Worm (Caenorhabditis elegans): Measurements from ENCODE around the gene F10E9.5.
A peak's percentile ranks its signal among the peaks of the same experiment; 100 is the strongest.

DNA sequence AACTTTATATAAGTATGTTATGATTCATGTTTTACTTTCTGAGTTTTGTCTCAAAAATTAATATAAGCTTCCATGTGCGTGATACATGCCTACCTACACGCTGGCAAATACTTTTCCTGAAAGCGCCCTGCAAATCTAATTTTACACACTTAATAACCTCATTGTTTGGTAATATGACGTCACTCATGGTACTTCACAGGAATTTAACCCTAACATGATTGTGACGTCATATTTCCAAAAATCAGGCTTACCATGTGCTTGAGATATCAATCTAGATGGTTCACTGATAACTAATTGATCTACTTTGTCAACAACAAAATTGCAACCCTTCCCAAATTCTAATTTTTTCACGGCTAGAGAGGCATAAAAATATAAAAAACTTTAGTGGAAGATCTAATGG lies 4.0 kb upstream of the F10E9.5 start:
- no peak for TF ChIP-seq unc-62 (GFP tag; optimal IDR thresholded peaks at IDR 0.05)
- TF ChIP-seq nhr-76 (tag; optimal IDR thresholded peaks at IDR 0.05) = no peak
- no peak for TF ChIP-seq nhr-28 (tag; optimal IDR thresholded peaks at IDR 0.05)
- no peak for TF ChIP-seq lin-13 (tag; optimal IDR thresholded peaks at IDR 0.05)
- TF ChIP-seq pha-4 (tag; optimal IDR thresholded peaks at IDR 0.05) = no peak
- no peak for TF ChIP-seq bed-3 (GFP tag; optimal IDR thresholded peaks at IDR 0.05)
- no peak for TF ChIP-seq nhr-12 (tag; optimal IDR thresholded peaks at IDR 0.05)
- TF ChIP-seq blmp-1 (tag; optimal IDR thresholded peaks at IDR 0.05) = no peak
- TF ChIP-seq zip-8 (tag; optimal IDR thresholded peaks at IDR 0.05) = peak; percentile 95
- TF ChIP-seq ces-1 (GFP tag; optimal IDR thresholded peaks at IDR 0.05) = no peak
